Worm (Caenorhabditis elegans) whole organism, L4 larva: Measurements from ENCODE around the gene hrg-3.

Source experiments
- F10B5.3 ChIP-seq: sonication (generic microtip); optimal IDR thresholded peaks from 2 replicates; lab custom pipeline; 2016; ENCODE audit warnings: mild to moderate bottlenecking, missing genetic modification characterization, missing compliant biosample characterization
- F44E2.7 ChIP-seq: fragments of 200-800 bp; sonication (Bioruptor generic); IDR thresholded peaks from 2 replicates; pipeline ENCODE4 v2.1.2; 2022; ENCODE audit warnings: missing genetic modification characterization, missing compliant biosample characterization
- R02D3.7 ChIP-seq: fragments of 150-350 bp; sonication (generic microtip); optimal IDR thresholded peaks from 3 replicates; lab custom pipeline; 2014; ENCODE audit warnings: missing biosample characterization, missing genetic modification characterization
- T20F7.1 ChIP-seq: fragments of 200-800 bp; sonication (Bioruptor generic); optimal IDR thresholded peaks from 2 replicates; lab custom pipeline; 2018; ENCODE audit warnings: mild to moderate bottlenecking, missing genetic modification characterization, missing compliant biosample characterization
- Y48G9A.11 ChIP-seq: fragments of 200-800 bp; sonication (Bioruptor generic); IDR thresholded peaks from 2 replicates; pipeline ENCODE4 v1.3.6; 2022; ENCODE audit warnings: missing genetic modification reagents, missing genetic modification characterization, missing compliant biosample characterization
- aha-1 ChIP-seq: fragments of 150-350 bp; peaks from one replicate; lab custom pipeline; 2014; ENCODE audit warnings: missing biosample characterization, missing genetic modification characterization
- aly-2 ChIP-seq: sonication (generic microtip); optimal IDR thresholded peaks from 2 replicates; lab custom pipeline; 2018; ENCODE audit warnings: missing biosample characterization, missing genetic modification characterization
- ama-1 ChIP-seq: fragments of 150-350 bp; optimal IDR thresholded peaks from 2 replicates; lab custom pipeline; 2014; ENCODE audit warnings: inconsistent platforms, mixed read lengths
- arid-1 ChIP-seq: fragments of 200-800 bp; sonication (Bioruptor generic); conservative IDR thresholded peaks from 2 replicates; pipeline ENCODE4 v1.3.6; 2022; ENCODE audit warnings: missing genetic modification reagents, missing genetic modification characterization, missing compliant biosample characterization
- ceh-20 ChIP-seq: fragments of 200-800 bp; sonication (Bioruptor generic); IDR thresholded peaks from 2 replicates; pipeline ENCODE4 v1.3.6; 2022; ENCODE audit warnings: missing genetic modification reagents, missing genetic modification characterization, missing compliant biosample characterization
- ceh-28 ChIP-seq: fragments of 150-350 bp; optimal IDR thresholded peaks from 2 replicates; lab custom pipeline; 2014; ENCODE audit warnings: missing biosample characterization, missing genetic modification reagents, missing genetic modification characterization
- ceh-62 ChIP-seq: sonication (generic microtip); optimal IDR thresholded peaks from 2 replicates; lab custom pipeline; 2017; ENCODE audit warnings: missing biosample characterization, missing genetic modification characterization
- ceh-82 ChIP-seq: sonication (generic microtip); optimal IDR thresholded peaks from 2 replicates; lab custom pipeline; 2017; ENCODE audit warnings: missing biosample characterization, missing genetic modification characterization
- ces-1 ChIP-seq: fragments of 150-350 bp; sonication (generic microtip); optimal IDR thresholded peaks from 4 replicates; lab custom pipeline; 2014; ENCODE audit warnings: missing biosample characterization, missing genetic modification reagents, missing genetic modification characterization
- daf-12 ChIP-seq: fragments of 150-350 bp; optimal IDR thresholded peaks from 2 replicates; lab custom pipeline; 2014; ENCODE audit warnings: missing biosample characterization, missing genetic modification reagents, missing genetic modification characterization
- daf-16 ChIP-seq, 3 experiments: sonication (generic microtip); optimal IDR thresholded peaks; 2 replicates each; lab custom pipeline; 2016 to 2017; ENCODE audit warnings: missing genetic modification characterization in 3 of 3, missing genetic modification reagents in 3 of 3, mild to moderate bottlenecking in 2 of 3, missing compliant biosample characterization in 2 of 3, missing biosample characterization in 1 of 3, moderate library complexity in 1 of 3
- dpl-1 ChIP-seq: fragments of 150-350 bp; optimal IDR thresholded peaks from 2 replicates; lab custom pipeline; 2014; ENCODE audit warnings: missing biosample characterization, missing genetic modification reagents, missing genetic modification characterization
- duxl-1 ChIP-seq: sonication (generic microtip); optimal IDR thresholded peaks from 2 replicates; lab custom pipeline; 2016; ENCODE audit warnings: mild to moderate bottlenecking, missing genetic modification characterization, moderate library complexity, missing compliant biosample characterization; ENCODE audit not compliant: poor library complexity
- egl-43 ChIP-seq: fragments of 200-800 bp; sonication (Bioruptor generic); IDR thresholded peaks from 2 replicates; pipeline ENCODE4 v1.3.6; 2022; ENCODE audit warnings: missing genetic modification reagents, missing genetic modification characterization, missing compliant biosample characterization
- fos-1 ChIP-seq: fragments of 150-350 bp; optimal IDR thresholded peaks from 2 replicates; lab custom pipeline; 2014; ENCODE audit warnings: missing biosample characterization, missing genetic modification characterization
- hif-1 ChIP-seq, 2 experiments: sonication (generic microtip); optimal IDR thresholded peaks; 2 replicates each; lab custom pipeline; 2016 to 2017; ENCODE audit warnings: missing compliant biosample characterization in 2 of 2, missing genetic modification characterization in 2 of 2, missing genetic modification reagents in 2 of 2, missing genotype in 2 of 2, mild to moderate bottlenecking in 1 of 2
- hlh-11 ChIP-seq: fragments of 200-800 bp; sonication (Bioruptor generic); optimal IDR thresholded peaks from 2 replicates; lab custom pipeline; 2018; ENCODE audit warnings: mild to moderate bottlenecking, missing genetic modification characterization, missing compliant biosample characterization
- lim-7 ChIP-seq: fragments of 200-800 bp; sonication (Bioruptor generic); IDR thresholded peaks from 2 replicates; pipeline ENCODE4 v1.3.6; 2022; ENCODE audit warnings: missing genetic modification characterization, missing compliant biosample characterization
- lin-1 ChIP-seq: fragments of 200-800 bp; sonication (Bioruptor generic); IDR thresholded peaks from 2 replicates; pipeline ENCODE4 v1.3.6; 2022; ENCODE audit warnings: missing genetic modification reagents, missing genetic modification characterization, missing compliant biosample characterization
- lin-15B ChIP-seq: fragments of 150-350 bp; sonication (generic microtip); optimal IDR thresholded peaks from 3 replicates; lab custom pipeline; 2014; ENCODE audit warnings: missing biosample characterization, missing genetic modification characterization
- lin-38 ChIP-seq: fragments of 200-800 bp; sonication (Bioruptor generic); IDR thresholded peaks from 2 replicates; pipeline ENCODE4 v1.3.6; 2022; ENCODE audit warnings: missing genetic modification reagents, missing genetic modification characterization, missing compliant biosample characterization
- lir-3 ChIP-seq: sonication (generic microtip); optimal IDR thresholded peaks from 2 replicates; lab custom pipeline; 2016; ENCODE audit warnings: mild to moderate bottlenecking, missing genetic modification characterization, missing compliant biosample characterization
- madf-9 ChIP-seq: fragments of 200-800 bp; sonication (Bioruptor generic); conservative IDR thresholded peaks from 2 replicates; pipeline ENCODE4 v1.3.6; 2022; ENCODE audit warnings: missing genetic modification reagents, missing genetic modification characterization, missing compliant biosample characterization
- mdl-1 ChIP-seq, 2 experiments: fragments of 150-350 bp in 1 of 2; sonication (generic microtip) in 1 of 2; optimal IDR thresholded peaks; 2 replicates each; lab custom pipeline; 2014 to 2017; ENCODE audit warnings: missing biosample characterization in 2 of 2, missing genetic modification characterization in 2 of 2
- mxl-2 ChIP-seq: fragments of 200-800 bp; sonication (Bioruptor generic); conservative IDR thresholded peaks from 2 replicates; pipeline ENCODE4 v1.3.6; 2022; ENCODE audit warnings: missing genetic modification reagents, missing genetic modification characterization, missing compliant biosample characterization
- nhr-102 ChIP-seq: sonication (generic microtip); optimal IDR thresholded peaks from 2 replicates; lab custom pipeline; 2016; ENCODE audit warnings: mild to moderate bottlenecking, missing genetic modification characterization, moderate library complexity, missing compliant biosample characterization
- nhr-111 ChIP-seq: fragments of 200-800 bp; sonication (Bioruptor generic); optimal IDR thresholded peaks from 2 replicates; lab custom pipeline; 2018; ENCODE audit warnings: mild to moderate bottlenecking, missing genetic modification characterization, missing compliant biosample characterization
- nhr-25 ChIP-seq: sonication (generic microtip); optimal IDR thresholded peaks from 2 replicates; lab custom pipeline; 2017; ENCODE audit warnings: missing genetic modification characterization, mild to moderate bottlenecking, missing compliant biosample characterization, antibody characterized with exemption, moderate library complexity, borderline replicate concordance; ENCODE audit not compliant: insufficient read depth
- nhr-28 ChIP-seq: fragments of 150-350 bp; optimal IDR thresholded peaks from 2 replicates; lab custom pipeline; 2014; ENCODE audit warnings: missing biosample characterization, missing genetic modification characterization
- nhr-41 ChIP-seq: fragments of 200-800 bp; sonication (Bioruptor generic); IDR thresholded peaks from 2 replicates; pipeline ENCODE4 v1.3.6; 2022; ENCODE audit warnings: missing genetic modification reagents, missing genetic modification characterization, missing compliant biosample characterization
- nhr-48 ChIP-seq: sonication (generic microtip); optimal IDR thresholded peaks from 2 replicates; lab custom pipeline; 2016; ENCODE audit warnings: mild to moderate bottlenecking, missing genetic modification characterization, missing compliant biosample characterization
- nhr-6 ChIP-seq: fragments of 150-350 bp; optimal IDR thresholded peaks from 2 replicates; lab custom pipeline; 2014; ENCODE audit warnings: missing biosample characterization, missing genetic modification characterization
- pha-4 ChIP-seq, 2 experiments: fragments of 150-350 bp in 1 of 2; fragments of 200-800 bp in 1 of 2; sonication (Bioruptor generic) in 1 of 2; IDR thresholded peaks in 1 of 2; optimal IDR thresholded peaks in 1 of 2; 2 replicates each; pipeline versions ENCODE4 v1.3.6 to Lab custom; 2014 to 2022; ENCODE audit warnings: missing genetic modification characterization in 2 of 2, missing genetic modification reagents in 2 of 2, missing biosample characterization in 1 of 2, missing compliant biosample characterization in 1 of 2
- php-3 ChIP-seq: fragments of 200-800 bp; sonication (Bioruptor generic); IDR thresholded peaks from 2 replicates; pipeline ENCODE4 v1.3.6; 2022; ENCODE audit warnings: missing genetic modification reagents, missing genetic modification characterization, missing compliant biosample characterization
- spr-1 ChIP-seq: sonication (generic microtip); optimal IDR thresholded peaks from 2 replicates; lab custom pipeline; 2016; ENCODE audit warnings: mild to moderate bottlenecking, missing genetic modification characterization, missing compliant biosample characterization
- tag-97 ChIP-seq: fragments of 200-800 bp; sonication (Bioruptor generic); IDR thresholded peaks from 2 replicates; pipeline ENCODE4 v1.3.6; 2022; ENCODE audit warnings: missing genetic modification characterization, missing compliant biosample characterization
- unc-130 ChIP-seq: sonication (generic microtip); optimal IDR thresholded peaks from 2 replicates; lab custom pipeline; 2016; ENCODE audit warnings: missing genetic modification reagents, missing genetic modification characterization, missing compliant biosample characterization
- vab-7 ChIP-seq: fragments of 200-800 bp; sonication (Bioruptor generic); IDR thresholded peaks from 2 replicates; pipeline ENCODE4 v1.3.6; 2022; ENCODE audit warnings: missing genetic modification reagents, missing genetic modification characterization, missing compliant biosample characterization
- zag-1 ChIP-seq: fragments of 150-350 bp; optimal IDR thresholded peaks from 2 replicates; lab custom pipeline; 2014; ENCODE audit warnings: missing biosample characterization, missing genetic modification characterization
- zfp-2 ChIP-seq: sonication (generic microtip); optimal IDR thresholded peaks from 2 replicates; lab custom pipeline; 2016; ENCODE audit warnings: mild to moderate bottlenecking, missing genetic modification characterization, missing compliant biosample characterization
- zfp-3 ChIP-seq: fragments of 200-800 bp; sonication (Bioruptor generic); conservative IDR thresholded peaks from 2 replicates; pipeline ENCODE4 v1.3.6; 2022; ENCODE audit warnings: missing genetic modification reagents, missing genetic modification characterization, missing compliant biosample characterization
- zip-11 ChIP-seq: fragments of 200-800 bp; sonication (Bioruptor generic); IDR thresholded peaks from 2 replicates; pipeline ENCODE4 v1.3.6; 2022; ENCODE audit warnings: missing genetic modification characterization, missing compliant biosample characterization
- zip-2 ChIP-seq: fragments of 150-350 bp; optimal IDR thresholded peaks from 2 replicates; lab custom pipeline; 2014; ENCODE audit warnings: missing biosample characterization, missing genetic modification characterization
- ztf-11 ChIP-seq: fragments of 150-350 bp; optimal IDR thresholded peaks from 2 replicates; lab custom pipeline; 2014; ENCODE audit warnings: missing biosample characterization, missing genetic modification characterization
- ztf-7 ChIP-seq: fragments of 150-350 bp; optimal IDR thresholded peaks from 2 replicates; lab custom pipeline; 2014; ENCODE audit warnings: missing biosample characterization, missing genetic modification characterization

Gene hrg-3

DNA sequence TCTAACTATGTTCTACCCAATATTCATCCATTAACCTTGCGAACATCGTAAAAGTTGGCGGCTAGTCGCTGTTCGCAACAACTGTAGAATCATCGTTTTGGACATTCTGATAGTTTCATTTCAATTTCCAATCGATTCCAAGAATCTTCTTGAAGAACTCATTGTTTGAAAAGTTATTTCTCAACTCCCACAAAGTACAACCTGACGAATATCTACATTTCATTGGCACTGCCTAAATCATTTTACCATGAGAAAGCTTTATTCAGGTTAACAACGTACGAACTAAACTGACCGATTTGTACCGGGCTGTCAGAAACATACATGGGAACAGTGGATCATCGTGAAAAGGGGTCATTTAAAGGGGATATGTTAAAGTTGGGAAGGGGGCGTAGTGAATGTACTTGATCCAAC, 30.5 kb downstream of the hrg-3 start, which contains the start of gene F46B6.6 (continued):
- no peak for TF ChIP-seq ztf-7 (tag; lab: Kevin White, UChicago)
- TF ChIP-seq php-3, result 0 out of 2 replicates have a peak, but pooled peaks have one; percentile 8
- no peak for TF ChIP-seq nhr-41
- TF ChIP-seq dpl-1 (GFP tag; lab: Kevin White, UChicago), result no peak
- TF ChIP-seq duxl-1 (tag; lab: Kevin White, UChicago), result no peak
- TF ChIP-seq mxl-2 (GFP tag; lab: Robert Waterston, UW), result no peak
- no peak for TF ChIP-seq zip-2
- no peak for TF ChIP-seq F44E2.7
- TF ChIP-seq ama-1 (lab: Kevin White, UChicago), result peak; percentile 88
- no peak for TF ChIP-seq lin-15B (tag; lab: Kevin White, UChicago)
- TF ChIP-seq daf-12, result no peak
- TF ChIP-seq zag-1 (tag; lab: Kevin White, UChicago), result no peak
- TF ChIP-seq mdl-1 (tag; optimal IDR thresholded peaks at IDR 0.05; lab: Kevin White, UChicago), result no peak
- TF ChIP-seq fos-1 (tag; lab: Kevin White, UChicago), result no peak
- peak; percentile 94 for TF ChIP-seq aha-1
- peak; percentile 32; the same call in 1 of the 2 replicates for TF ChIP-seq lin-38 (GFP tag; lab: Robert Waterston, UW)
- TF ChIP-seq T20F7.1 (GFP tag; lab: Kevin White, UChicago), result no peak
- TF ChIP-seq unc-130, result peak; percentile 10
- no peak for TF ChIP-seq pha-4 (GFP tag; IDR thresholded peaks at IDR 0.05; lab: Robert Waterston, UW)
- no peak for TF ChIP-seq pha-4 (tag; optimal IDR thresholded peaks at IDR 0.05; lab: Kevin White, UChicago)
- no peak for TF ChIP-seq aly-2 (tag; lab: Kevin White, UChicago)
- TF ChIP-seq ceh-82 (tag; lab: Kevin White, UChicago), result no peak
- no peak for TF ChIP-seq F10B5.3 (tag; lab: Kevin White, UChicago)
- no peak for TF ChIP-seq ztf-11 (tag; lab: Kevin White, UChicago)
- TF ChIP-seq ceh-62 (tag; lab: Kevin White, UChicago), result no peak
- TF ChIP-seq zfp-2 (tag; lab: Kevin White, UChicago), result no peak
- peak; percentile 26 for TF ChIP-seq nhr-102 (tag; lab: Kevin White, UChicago)
- TF ChIP-seq vab-7 (GFP tag; lab: Robert Waterston, UW), result no peak
- TF ChIP-seq ceh-20, result no peak
- no peak for TF ChIP-seq egl-43 (GFP tag; lab: Robert Waterston, UW)
- TF ChIP-seq daf-16 (GFP tag; optimal IDR thresholded peaks at IDR 0.05; lab: Kevin White, UChicago), result no peak
- TF ChIP-seq daf-16 (tag; optimal IDR thresholded peaks at IDR 0.05; lab: Kevin White, UChicago), result no peak
- TF ChIP-seq nhr-6 (tag; lab: Kevin White, UChicago), result no peak
- TF ChIP-seq spr-1 (tag; lab: Kevin White, UChicago), result no peak
- TF ChIP-seq arid-1 (GFP tag; lab: Robert Waterston, UW), result 0 out of 2 replicates have a peak, but pooled peaks have one; percentile 21
- TF ChIP-seq nhr-28 (tag; lab: Kevin White, UChicago), result no peak
- TF ChIP-seq zip-11 (GFP tag; lab: Robert Waterston, UW), result no peak
- peak; percentile 22 for TF ChIP-seq hlh-11 (tag; lab: Kevin White, UChicago)
- TF ChIP-seq Y48G9A.11, result no peak

DNA sequence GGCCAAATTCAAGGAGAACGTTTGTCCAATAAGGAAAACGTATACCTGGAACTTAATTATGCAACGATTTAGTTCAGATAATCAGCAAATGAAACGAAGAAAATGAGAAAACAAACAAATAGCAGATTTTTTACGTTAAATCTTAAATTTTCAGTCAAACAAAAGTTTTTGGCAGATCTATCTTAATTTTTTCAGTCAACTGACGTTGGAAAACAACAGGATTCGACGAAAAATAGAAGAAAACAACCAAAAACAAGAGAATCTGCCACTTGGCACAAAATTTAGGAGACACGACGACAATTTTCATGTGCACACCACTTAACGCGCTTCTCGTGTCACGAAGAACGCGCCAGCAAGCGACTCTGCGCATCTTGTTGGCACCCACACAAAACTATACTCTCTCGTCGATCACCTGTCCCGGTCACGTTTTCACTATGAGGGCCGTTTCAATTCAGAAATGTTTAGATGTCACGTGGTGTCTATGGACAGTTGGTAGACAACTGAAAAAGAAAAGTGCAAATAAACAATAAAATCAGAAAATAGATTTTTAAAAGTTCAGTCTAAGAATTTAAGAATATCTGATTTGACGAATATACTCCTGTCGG, 33.5 kb downstream of the hrg-3 start, which contains the start of gene ztf-7:
ztf-7 (minus strand) TSS at position 51 of the 605 bp plus-strand sequence.
- TF ChIP-seq ztf-11 (tag; lab: Kevin White, UChicago) (no peak), lin-15B (tag; lab: Kevin White, UChicago) (no peak), ceh-28 (no peak), R02D3.7 (tag; lab: Kevin White, UChicago) (no peak), ces-1 (GFP tag; lab: Kevin White, UChicago) (no peak), lim-7 (peak; percentile 24; the same call in 1 of the 2 replicates), tag-97 (GFP tag; lab: Robert Waterston, UW) (no peak), nhr-25 (peak; percentile 85), zfp-3 (GFP tag; lab: Robert Waterston, UW) (peak; percentile 93), nhr-48 (tag; lab: Kevin White, UChicago) (peak; percentile 92), nhr-111 (no peak), Y48G9A.11 (no peak), nhr-28 (tag; lab: Kevin White, UChicago) (peak; percentile 96), nhr-102 (tag; lab: Kevin White, UChicago) (peak; percentile 97), lin-1 (GFP tag; lab: Robert Waterston, UW) (peak; percentile 93), hif-1 (tag; optimal IDR thresholded peaks at IDR 0.05; lab: Kevin White, UChicago) (peak; percentile 74 to 92), madf-9 (GFP tag; lab: Robert Waterston, UW) (peak; percentile 86), lir-3 (tag; lab: Kevin White, UChicago) (no peak)
